Worm (Caenorhabditis elegans) whole organism, late embryonic: ENCODE data around the gene fbxb-37.

Experiments used
- T23F11.4 ChIP-seq: fragments of 200-800 bp; sonication (Bioruptor generic); optimal IDR thresholded peaks from 2 replicates; lab custom pipeline; 2018; ENCODE audit warnings: mild to moderate bottlenecking, missing genetic modification characterization, missing compliant biosample characterization
- Y22D7AL.16 ChIP-seq: sonication (generic microtip); optimal IDR thresholded peaks from 2 replicates; lab custom pipeline; 2016; ENCODE audit warnings: missing genetic modification characterization, missing compliant biosample characterization
- ama-1 ChIP-seq: fragments of 150-350 bp; optimal IDR thresholded peaks from 2 replicates; lab custom pipeline; 2014
- ceh-18 ChIP-seq: sonication (generic microtip); optimal IDR thresholded peaks from 2 replicates; lab custom pipeline; 2016; ENCODE audit warnings: missing genetic modification characterization, missing compliant biosample characterization
- ceh-19 ChIP-seq: fragments of 200-800 bp; sonication (Bioruptor generic); optimal IDR thresholded peaks from 2 replicates; lab custom pipeline; 2018; ENCODE audit warnings: mild to moderate bottlenecking, missing genetic modification characterization, missing compliant biosample characterization
- ceh-2 ChIP-seq: sonication (generic microtip); optimal IDR thresholded peaks from 2 replicates; lab custom pipeline; 2016; ENCODE audit warnings: missing genotype, missing genetic modification characterization, missing compliant biosample characterization
- ceh-22 ChIP-seq: sonication (generic microtip); optimal IDR thresholded peaks from 2 replicates; lab custom pipeline; 2017; ENCODE audit warnings: missing biosample characterization, missing genetic modification characterization
- ceh-24 ChIP-seq: sonication (generic microtip); optimal IDR thresholded peaks from 2 replicates; lab custom pipeline; 2016; ENCODE audit warnings: mild to moderate bottlenecking, missing genetic modification characterization, missing compliant biosample characterization
- ceh-30 ChIP-seq: fragments of 150-350 bp; optimal IDR thresholded peaks from 2 replicates; lab custom pipeline; 2014; ENCODE audit warnings: missing biosample characterization, missing genetic modification characterization
- ceh-31 ChIP-seq: sonication (generic microtip); optimal IDR thresholded peaks from 2 replicates; lab custom pipeline; 2016; ENCODE audit warnings: missing genetic modification characterization, missing compliant biosample characterization
- ceh-34 ChIP-seq: sonication (generic microtip); optimal IDR thresholded peaks from 2 replicates; lab custom pipeline; 2016; ENCODE audit warnings: mild to moderate bottlenecking, missing genetic modification characterization, missing compliant biosample characterization
- ceh-45 ChIP-seq: fragments of 200-800 bp; sonication (Bioruptor generic); IDR thresholded peaks from 2 replicates; pipeline ENCODE4 v1.3.6; 2022; ENCODE audit warnings: missing genetic modification reagents, missing genetic modification characterization, missing compliant biosample characterization
- ceh-9 ChIP-seq: sonication (generic microtip); optimal IDR thresholded peaks from 2 replicates; lab custom pipeline; 2016; ENCODE audit warnings: mild to moderate bottlenecking, missing genetic modification characterization, inconsistent platforms, missing compliant biosample characterization
- che-1 ChIP-seq: sonication (generic microtip); optimal IDR thresholded peaks from 2 replicates; lab custom pipeline; 2016; ENCODE audit warnings: mild to moderate bottlenecking, missing genetic modification characterization, missing compliant biosample characterization
- dve-1 ChIP-seq: sonication (generic microtip); optimal IDR thresholded peaks from 2 replicates; lab custom pipeline; 2017; ENCODE audit warnings: antibody characterized with exemption, mild to moderate bottlenecking, missing genetic modification characterization, missing compliant biosample characterization
- elt-2 ChIP-seq: sonication (generic microtip); optimal IDR thresholded peaks from 2 replicates; lab custom pipeline; 2016; ENCODE audit warnings: missing genetic modification reagents, missing genetic modification characterization, missing compliant biosample characterization
- fax-1 ChIP-seq: sonication (generic microtip); optimal IDR thresholded peaks from 2 replicates; lab custom pipeline; 2016; ENCODE audit warnings: missing genotype, missing genetic modification characterization, missing compliant biosample characterization
- fkh-10 ChIP-seq: fragments of 150-350 bp; optimal IDR thresholded peaks from 2 replicates; lab custom pipeline; 2014; ENCODE audit warnings: missing biosample characterization, missing genetic modification reagents, missing genetic modification characterization
- fkh-6 ChIP-seq: sonication (generic microtip); optimal IDR thresholded peaks from 2 replicates; lab custom pipeline; 2016; ENCODE audit warnings: missing genetic modification characterization, missing compliant biosample characterization
- hlh-13 ChIP-seq: fragments of 200-800 bp; sonication (Bioruptor generic); optimal IDR thresholded peaks from 2 replicates; lab custom pipeline; 2018; ENCODE audit warnings: mild to moderate bottlenecking, missing genetic modification characterization, missing compliant biosample characterization
- hlh-15 ChIP-seq: sonication (generic microtip); optimal IDR thresholded peaks from 2 replicates; lab custom pipeline; 2016; ENCODE audit warnings: missing genetic modification characterization, missing compliant biosample characterization
- hlh-30 ChIP-seq: sonication (generic microtip); optimal IDR thresholded peaks from 2 replicates; lab custom pipeline; 2017; ENCODE audit warnings: antibody characterized with exemption, missing genetic modification characterization, missing compliant biosample characterization; ENCODE audit not compliant: insufficient read depth
- hlh-6 ChIP-seq: sonication (generic microtip); optimal IDR thresholded peaks from 2 replicates; lab custom pipeline; 2016; ENCODE audit warnings: missing genotype, missing genetic modification characterization, missing compliant biosample characterization
- hlh-8 ChIP-seq: sonication (generic microtip); optimal IDR thresholded peaks from 2 replicates; lab custom pipeline; 2016; ENCODE audit warnings: missing genotype, missing genetic modification characterization, missing compliant biosample characterization
- lin-11 ChIP-seq: fragments of 200-800 bp; sonication (Bioruptor generic); optimal IDR thresholded peaks from 2 replicates; lab custom pipeline; 2018; ENCODE audit warnings: mild to moderate bottlenecking, missing genetic modification characterization, missing compliant biosample characterization
- odd-2 ChIP-seq: sonication (generic microtip); optimal IDR thresholded peaks from 2 replicates; lab custom pipeline; 2017; ENCODE audit warnings: antibody characterized with exemption, mild to moderate bottlenecking, missing genetic modification characterization, missing compliant biosample characterization
- pax-1 ChIP-seq: fragments of 150-350 bp; optimal IDR thresholded peaks from 2 replicates; lab custom pipeline; 2014; ENCODE audit warnings: missing biosample characterization, missing genetic modification characterization
- pha-2 ChIP-seq: sonication (generic microtip); optimal IDR thresholded peaks from 2 replicates; lab custom pipeline; 2017; ENCODE audit warnings: mild to moderate bottlenecking, missing genetic modification characterization, missing compliant biosample characterization
- pha-4 ChIP-seq: fragments of 150-350 bp; optimal IDR thresholded peaks from 2 replicates; lab custom pipeline; 2018; ENCODE audit warnings: missing biosample characterization, missing genetic modification reagents, missing genetic modification characterization
- pros-1 ChIP-seq: fragments of 150-350 bp; optimal IDR thresholded peaks from 2 replicates; lab custom pipeline; 2014; ENCODE audit warnings: missing biosample characterization, missing genetic modification reagents, missing genetic modification characterization
- ref-2 ChIP-seq: sonication (generic microtip); optimal IDR thresholded peaks from 2 replicates; lab custom pipeline; 2016; ENCODE audit warnings: missing genetic modification characterization, missing compliant biosample characterization
- rnt-1 ChIP-seq: sonication (generic microtip); optimal IDR thresholded peaks from 2 replicates; lab custom pipeline; 2016; ENCODE audit warnings: missing genetic modification characterization, missing compliant biosample characterization
- sdc-2 ChIP-seq: sonication (generic microtip); optimal IDR thresholded peaks from 2 replicates; lab custom pipeline; 2016; ENCODE audit warnings: missing genotype, missing genetic modification characterization, missing compliant biosample characterization
- sox-2 ChIP-seq: fragments of 200-800 bp; sonication (Bioruptor generic); IDR thresholded peaks from 2 replicates; pipeline ENCODE4 v1.3.6; 2022; ENCODE audit warnings: missing genetic modification reagents, missing genetic modification characterization, missing compliant biosample characterization
- sox-4 ChIP-seq: sonication (generic microtip); optimal IDR thresholded peaks from 2 replicates; lab custom pipeline; 2017; ENCODE audit warnings: mild to moderate bottlenecking, missing genetic modification characterization, inconsistent platforms, missing compliant biosample characterization
- syd-9 ChIP-seq: sonication (generic microtip); optimal IDR thresholded peaks from 2 replicates; lab custom pipeline; 2016; ENCODE audit warnings: mild to moderate bottlenecking, missing genetic modification characterization, moderate library complexity, missing compliant biosample characterization
- unc-42 ChIP-seq: sonication (generic microtip); optimal IDR thresholded peaks from 2 replicates; lab custom pipeline; 2016; ENCODE audit warnings: missing genotype, missing genetic modification characterization, missing compliant biosample characterization
- zip-5 ChIP-seq: sonication (generic microtip); optimal IDR thresholded peaks from 2 replicates; lab custom pipeline; 2016; ENCODE audit warnings: missing genetic modification characterization, missing compliant biosample characterization
- ztf-16 ChIP-seq: sonication (generic microtip); optimal IDR thresholded peaks from 2 replicates; lab custom pipeline; 2017; ENCODE audit warnings: missing genetic modification characterization, missing compliant biosample characterization

The fbxb-37 gene

DNA sequence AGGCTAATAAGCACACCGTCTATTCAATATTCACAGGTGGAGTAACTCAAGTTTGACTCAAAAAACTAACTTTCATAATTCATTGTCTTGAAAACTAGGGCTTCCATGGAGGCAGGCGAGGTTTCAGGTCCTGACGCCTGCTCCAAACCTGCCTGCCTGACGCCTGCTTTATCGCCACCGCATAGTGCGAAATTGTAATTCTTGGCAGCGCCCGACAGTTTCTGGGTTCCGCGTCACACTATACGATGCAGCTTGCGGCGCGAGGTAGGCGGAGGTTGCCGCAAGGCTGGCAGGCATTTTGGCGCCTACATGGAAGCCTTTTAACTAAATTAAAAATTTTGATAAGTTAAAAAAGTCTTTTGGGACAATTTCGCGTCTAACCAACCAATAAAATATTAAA lies 6.5 kb downstream of the fbxb-37 start (continued):
- no peak for TF ChIP-seq dve-1 (tag; lab: Kevin White, UChicago)
- TF ChIP-seq fkh-10 (GFP tag; lab: Kevin White, UChicago): no peak
- TF ChIP-seq hlh-15 (tag; lab: Kevin White, UChicago): no peak

DNA sequence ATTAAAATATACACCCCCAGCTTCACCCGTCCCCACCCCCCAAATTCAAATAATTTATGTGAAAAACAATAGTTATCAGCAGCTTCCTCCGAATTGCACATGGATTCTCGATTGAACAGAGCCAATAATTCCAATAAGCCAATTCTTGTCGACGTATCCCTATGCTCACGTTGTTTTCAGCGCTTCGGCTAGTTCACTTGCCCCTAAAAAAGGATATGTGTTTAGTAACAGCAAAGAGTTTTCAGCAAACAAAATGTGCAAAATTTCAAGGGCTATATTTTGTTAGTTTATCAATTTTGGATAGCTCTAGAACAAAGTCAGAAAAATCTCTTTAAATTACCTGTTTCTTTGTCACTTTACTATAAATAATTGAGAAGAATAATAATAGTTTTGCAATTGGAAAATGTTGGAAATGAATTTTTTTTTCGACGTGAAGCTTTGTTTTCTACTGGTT lies 9.9 kb downstream of the fbxb-37 start, which contains the start of the genes T16A1.5 and fbxc-49:
T16A1.5 (minus strand) TSS at position 101 of the 454 bp plus-strand sequence.
fbxc-49 (plus strand) TSS at position 404 of the 454 bp plus-strand sequence.
- TF ChIP-seq hlh-6 (tag; lab: Kevin White, UChicago): no peak
- TF ChIP-seq ceh-2 (tag; lab: Kevin White, UChicago): no peak
- no peak for TF ChIP-seq hlh-30
- no peak for TF ChIP-seq lin-11 (tag; lab: Kevin White, UChicago)
- TF ChIP-seq pros-1 (tag; lab: Kevin White, UChicago): no peak
- no peak for TF ChIP-seq ceh-22
- no peak for TF ChIP-seq hlh-13 (GFP tag; lab: Kevin White, UChicago)
- no peak for TF ChIP-seq odd-2 (tag; lab: Kevin White, UChicago)
- no peak for TF ChIP-seq ref-2 (tag; lab: Kevin White, UChicago)
- TF ChIP-seq ceh-31 (tag; lab: Kevin White, UChicago): no peak
- TF ChIP-seq fkh-6 (tag; lab: Kevin White, UChicago): no peak
- TF ChIP-seq unc-42 (tag; lab: Kevin White, UChicago): no peak
- TF ChIP-seq zip-5 (tag; lab: Kevin White, UChicago): no peak
- TF ChIP-seq ceh-24: no peak
- TF ChIP-seq sdc-2 (tag; lab: Kevin White, UChicago): no peak
- TF ChIP-seq ceh-30: no peak
- no peak for TF ChIP-seq ceh-34 (tag; lab: Kevin White, UChicago)
- TF ChIP-seq ceh-18: no peak

DNA sequence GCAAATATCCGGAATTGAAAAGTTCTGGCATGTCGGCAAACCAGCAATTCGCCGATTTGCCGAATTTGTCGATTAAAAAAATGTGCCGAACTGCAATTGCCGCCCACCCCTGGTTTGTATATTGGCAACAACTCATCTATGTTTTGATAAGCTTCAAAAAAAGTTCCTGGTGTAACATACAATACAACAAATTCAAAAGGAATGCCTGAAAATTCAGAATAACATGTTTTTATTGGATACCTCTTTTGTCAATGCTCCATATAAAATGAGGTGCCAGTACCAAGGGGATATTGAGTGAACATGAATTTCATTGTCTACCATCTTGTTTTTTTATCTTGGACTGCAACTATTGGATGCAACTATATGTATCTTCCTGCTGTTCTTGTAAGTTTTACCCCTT lies 12.4 kb downstream of the fbxb-37 start, which contains the start of gene T16A1.4:
T16A1.4 (plus strand) TSS at position 301 of the 400 bp plus-strand sequence.
- no peak for TF ChIP-seq pros-1 (tag; lab: Kevin White, UChicago)
- TF ChIP-seq sox-2 (GFP tag; lab: Robert Waterston, UW): no peak
- TF ChIP-seq odd-2 (tag; lab: Kevin White, UChicago): no peak
- no peak for TF ChIP-seq sox-4 (tag; lab: Kevin White, UChicago)
- no peak for TF ChIP-seq hlh-8
- no peak for TF ChIP-seq ceh-9
- TF ChIP-seq ztf-16: no peak
- no peak for TF ChIP-seq ceh-18
- no peak for TF ChIP-seq Y22D7AL.16 (tag; lab: Kevin White, UChicago)
- TF ChIP-seq pax-1 (tag; lab: Kevin White, UChicago): no peak

DNA sequence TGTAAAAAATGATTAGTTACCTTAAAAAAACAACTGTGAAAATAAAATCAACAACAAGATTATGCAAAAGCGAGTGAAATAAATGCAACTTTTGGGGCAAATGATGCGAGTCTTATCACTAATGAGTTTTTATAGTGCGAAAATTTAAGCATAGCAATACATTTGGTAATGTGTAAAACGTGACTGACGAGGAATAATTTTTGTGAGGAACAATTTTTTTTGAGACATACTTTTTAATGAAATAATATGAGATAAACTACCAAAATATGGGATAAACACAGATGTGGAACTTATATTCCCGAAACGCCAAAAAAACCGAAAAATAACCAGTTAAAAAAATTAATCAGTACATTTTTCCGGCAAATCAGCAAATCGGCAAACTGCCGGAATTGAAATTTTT lies 13.3 kb downstream of the fbxb-37 start, which contains the start of gene F07E5.9:
F07E5.9 (minus strand) TSS at position 101 of the 400 bp plus-strand sequence.
- no peak for TF ChIP-seq che-1 (tag; lab: Kevin White, UChicago)
- TF ChIP-seq pha-4: no peak
- no peak for TF ChIP-seq syd-9 (tag; lab: Kevin White, UChicago)

DNA sequence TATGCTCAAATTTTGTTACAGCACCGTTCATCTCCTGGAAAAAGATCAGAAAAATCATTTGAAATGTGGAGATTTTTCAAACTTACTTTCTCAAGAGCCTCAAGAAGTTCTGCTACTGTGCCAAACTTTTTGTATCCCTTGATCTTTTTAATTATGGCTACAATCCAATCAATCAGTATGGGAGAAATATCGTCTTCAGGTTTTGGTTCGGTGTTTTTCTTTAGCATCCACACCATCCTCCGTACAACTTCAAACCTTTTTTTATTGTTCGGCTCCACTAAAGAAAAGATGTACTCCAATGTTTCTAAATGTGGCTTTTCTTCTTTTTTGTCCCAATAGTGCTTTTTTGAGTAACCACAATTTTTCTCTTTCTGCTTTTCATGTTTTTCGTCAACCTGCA lies 17.2 kb downstream of the fbxb-37 start:
- no peak for TF ChIP-seq pha-4

DNA sequence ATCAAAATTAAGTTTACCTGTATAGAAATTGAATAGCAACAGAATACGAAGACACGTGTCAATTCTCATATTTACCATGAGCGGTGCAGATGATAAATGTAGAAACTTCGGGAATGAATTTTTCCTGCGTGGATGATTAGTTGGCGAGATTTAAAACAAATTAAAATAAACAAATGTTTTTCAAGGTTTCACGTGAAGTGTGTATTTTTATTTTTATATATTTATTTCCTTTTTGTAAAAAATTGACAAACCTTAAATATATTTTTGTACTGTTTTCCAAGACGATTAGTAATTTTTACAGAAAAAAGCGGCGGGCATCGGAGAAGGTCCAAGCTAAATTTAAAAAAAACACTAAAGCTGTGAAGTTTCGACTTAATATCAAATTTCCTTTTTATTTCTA lies 18.2 kb downstream of the fbxb-37 start, which contains the start of gene F07E5.8:
F07E5.8 (minus strand) TSS at position 101 of the 400 bp plus-strand sequence.
- no peak for TF ChIP-seq ref-2 (tag; lab: Kevin White, UChicago)
- TF ChIP-seq fax-1 (tag; lab: Kevin White, UChicago): no peak
- TF ChIP-seq pax-1 (tag; lab: Kevin White, UChicago): no peak
- TF ChIP-seq ama-1: no peak
- no peak for TF ChIP-seq elt-2 (tag; lab: Kevin White, UChicago)
- no peak for TF ChIP-seq pha-2 (tag; lab: Kevin White, UChicago)
- no peak for TF ChIP-seq ceh-45 (GFP tag; lab: Robert Waterston, UW)
- TF ChIP-seq rnt-1: no peak
- no peak for TF ChIP-seq Y22D7AL.16 (tag; lab: Kevin White, UChicago)
- TF ChIP-seq ceh-9: no peak
- TF ChIP-seq ceh-19 (GFP tag; lab: Kevin White, UChicago): no peak
- no peak for TF ChIP-seq T23F11.4 (GFP tag; lab: Kevin White, UChicago)
- no peak for TF ChIP-seq sdc-2 (tag; lab: Kevin White, UChicago)
- TF ChIP-seq, all 69 proteins: peak for 0
